Worm (Caenorhabditis elegans) whole organism, L1 larva: ENCODE results near the gene ZK1055.4.

ENCODE experiments used
- jun-1 ChIP-seq: fragments of 150-350 bp; optimal IDR thresholded peaks from 2 replicates; lab custom pipeline; 2014; ENCODE audit warnings: missing biosample characterization, missing genetic modification reagents, missing genetic modification characterization
- pag-3 ChIP-seq: sonication (generic microtip); optimal IDR thresholded peaks from 2 replicates; lab custom pipeline; 2017; ENCODE audit warnings: missing genetic modification characterization, mild to moderate bottlenecking, missing compliant biosample characterization, antibody characterized with exemption, borderline replicate concordance; ENCODE audit not compliant: insufficient read depth
- unc-86 ChIP-seq: sonication (generic microtip); optimal IDR thresholded peaks from 2 replicates; lab custom pipeline; 2016; ENCODE audit warnings: missing genetic modification characterization, missing compliant biosample characterization
- ztf-11 ChIP-seq, 2 experiments: sonication (generic microtip); optimal IDR thresholded peaks; 2 replicates each; lab custom pipeline; 2016 to 2017; ENCODE audit warnings: missing genetic modification characterization in 2 of 2, missing biosample characterization in 1 of 2, missing compliant biosample characterization in 1 of 2

- no peak for TF ChIP-seq ztf-11 (tag; optimal IDR thresholded peaks at IDR 0.05; lab: Kevin White, UChicago)
- no peak for TF ChIP-seq pag-3
- TF ChIP-seq jun-1 (tag; lab: Kevin White, UChicago), result no peak
- no peak for TF ChIP-seq unc-86 (tag; lab: Kevin White, UChicago)
Observed at ce11 chrV:6558103-6558502, 23.8 kb upstream of the ZK1055.4 start, which contains the start of gene spp-20.
